Fruit fly (Drosophila melanogaster) S2 (cell line): ENCODE results near the gene P5CS.

Source experiments
- CG8478 ChIP-seq: fragments of >200 bp; optimal IDR thresholded peaks from 2 replicates; lab custom pipeline; 2018
- CTCF ChIP-seq, 2 experiments: fragments of >200 bp; optimal IDR thresholded peaks; 2 replicates each; lab custom pipeline; 2018

P5CS gene

DNA sequence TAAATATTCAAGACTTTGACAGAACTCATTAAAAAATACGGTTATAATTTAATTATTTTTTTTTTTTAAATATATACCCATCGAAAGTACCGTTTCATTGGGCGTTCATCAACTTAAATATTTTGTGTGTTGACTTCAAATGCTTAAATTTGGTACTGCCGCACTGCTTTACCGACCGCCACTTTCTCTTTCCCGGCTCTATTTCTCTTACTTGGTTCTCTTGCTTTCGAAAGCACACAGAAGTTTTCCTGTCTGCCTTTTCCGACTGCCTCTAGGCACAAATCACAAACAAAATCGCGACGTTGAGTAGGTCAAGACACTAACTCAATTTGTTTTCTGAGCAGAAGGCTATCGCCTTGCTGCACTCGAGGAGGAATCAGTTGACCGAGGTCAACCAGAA, 22.2 kb downstream of the P5CS start:
- TF ChIP-seq CTCF (optimal IDR thresholded peaks at IDR 0.05; lab: Kevin White, UChicago), result no peak
- no peak for TF ChIP-seq CG8478 (lab: Kevin White, UChicago)

DNA sequence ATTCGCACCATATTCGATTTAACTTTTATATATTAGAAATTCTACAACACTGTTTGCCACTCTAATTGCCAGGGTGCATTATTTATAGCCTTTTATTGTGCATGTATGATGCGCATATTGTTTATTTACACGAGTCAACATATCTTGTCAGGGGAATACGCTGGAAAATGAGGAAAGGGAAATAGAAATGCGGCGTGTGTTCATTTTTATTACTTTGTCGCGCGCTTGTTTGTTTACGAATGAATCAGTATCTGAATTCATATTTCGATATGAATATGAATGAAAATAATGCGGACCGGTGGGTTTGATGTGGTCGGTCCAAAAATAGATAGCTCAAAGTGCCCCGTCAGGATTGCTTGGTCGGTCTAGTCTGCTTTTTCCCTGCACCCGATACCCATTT, 34.3 kb downstream of the P5CS start:
- TF ChIP-seq CTCF (optimal IDR thresholded peaks at IDR 0.05; lab: Kevin White, UChicago) (no peak), CG8478 (lab: Kevin White, UChicago) (no peak)

DNA sequence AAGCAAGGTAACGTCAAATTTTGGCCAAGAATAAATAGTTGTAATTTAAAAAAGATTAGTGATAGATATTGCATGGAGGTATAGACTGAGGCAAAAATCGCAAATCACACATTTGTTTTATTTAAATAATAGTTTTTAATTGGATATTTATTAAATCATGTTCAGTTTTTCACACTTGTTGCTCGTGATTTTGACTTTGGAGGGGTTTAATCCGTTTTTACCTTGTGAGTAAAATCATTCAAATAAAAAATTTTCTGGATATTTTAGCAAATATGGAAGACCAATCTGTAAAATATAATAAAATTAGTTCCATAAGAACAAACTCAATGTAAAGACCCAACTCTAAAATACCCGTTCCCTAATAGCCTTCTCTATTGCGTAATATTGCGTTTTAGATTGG, 56.4 kb downstream of the P5CS start, which contains the start of gene CG7140:
Gene CG7140, minus strand, starts transcription at position 101 of the 400 bp plus-strand sequence.
- TF ChIP-seq CG8478 (lab: Kevin White, UChicago), result no peak

DNA sequence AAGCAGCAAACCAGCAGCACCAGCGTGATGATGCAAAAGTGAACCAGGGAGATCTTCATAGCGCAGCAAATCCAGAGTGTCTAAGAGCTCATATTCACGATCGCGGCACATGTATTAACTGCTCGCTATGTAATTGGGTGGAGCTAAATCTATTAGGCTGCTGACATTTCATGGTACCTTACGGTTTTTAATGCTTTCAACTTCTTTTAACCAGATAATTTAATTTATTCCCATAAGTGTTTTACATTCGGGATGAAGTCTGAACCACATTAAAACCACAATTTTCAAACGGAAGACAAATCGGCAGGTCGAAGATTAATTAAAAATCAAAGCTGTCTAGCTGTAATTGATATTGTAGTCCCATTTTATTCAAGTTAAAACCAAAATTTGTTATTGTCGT, 57.9 kb downstream of the P5CS start, which contains the start of gene CG43392:
Gene CG43392, minus strand, starts transcription at position 101 of the 400 bp plus-strand sequence.
- TF ChIP-seq CG8478 (lab: Kevin White, UChicago), result no peak
- no peak for TF ChIP-seq CTCF (optimal IDR thresholded peaks at IDR 0.05; lab: Kevin White, UChicago)
